Fruit fly (Drosophila melanogaster) whole organism, embryonic: ENCODE results near the gene AcCoAS.
A peak's percentile ranks its signal among the peaks of the same experiment; 100 is the strongest.

Experiments
- Antp ChIP-seq: fragments of 200-800 bp; sonication (Bioruptor generic); optimal IDR thresholded peaks from 3 replicates; lab custom pipeline; 2016; ENCODE audit warnings: missing biosample characterization, missing genetic modification characterization
- Awh ChIP-seq: fragments of 200-800 bp; sonication (Bioruptor generic); IDR thresholded peaks from 2 replicates; pipeline ENCODE4, ENCODE4 v1.3.6; 2022; ENCODE audit warnings: missing biosample characterization, missing genetic modification characterization
- Bgb ChIP-seq: fragments of 200-800 bp; sonication (Bioruptor generic); IDR thresholded peaks from 2 replicates; pipeline ENCODE4 v1.3.6; 2022; ENCODE audit warnings: missing biosample characterization, missing genetic modification characterization; ENCODE audit not compliant: partially characterized antibody
- CG10267 ChIP-seq: fragments of 200-800 bp; sonication (Bioruptor generic); optimal IDR thresholded peaks from 2 replicates; lab custom pipeline; 2018; ENCODE audit warnings: missing biosample characterization, mild to moderate bottlenecking, missing genetic modification characterization, moderate library complexity
- CG12236 ChIP-seq: fragments of 200-800 bp; sonication (Bioruptor generic); optimal IDR thresholded peaks from 2 replicates; lab custom pipeline; 2016; ENCODE audit warnings: missing biosample characterization, missing genetic modification characterization
- CG12659 ChIP-seq: fragments of 200-800 bp; sonication (Bioruptor generic); optimal IDR thresholded peaks from 3 replicates; lab custom pipeline; 2017; ENCODE audit warnings: mild to moderate bottlenecking, missing biosample characterization, missing genetic modification reagents, missing genetic modification characterization
- CG13123 ChIP-seq: fragments of 200-800 bp; sonication (Bioruptor generic); optimal IDR thresholded peaks from 2 replicates; lab custom pipeline; 2016; ENCODE audit warnings: missing biosample characterization, missing genetic modification characterization
- CG13296 ChIP-seq: fragments of 200-800 bp; sonication (Bioruptor generic); optimal IDR thresholded peaks from 3 replicates; lab custom pipeline; 2018; ENCODE audit warnings: missing biosample characterization, mild to moderate bottlenecking, missing genetic modification characterization
- CG13775 ChIP-seq: fragments of 200-800 bp; sonication (Bioruptor generic); optimal IDR thresholded peaks from 3 replicates; lab custom pipeline; 2017; ENCODE audit warnings: missing biosample characterization, mild to moderate bottlenecking, missing genetic modification characterization
- CG13894 ChIP-seq: fragments of 200-800 bp; sonication (Bioruptor generic); optimal IDR thresholded peaks from 3 replicates; lab custom pipeline; 2018; ENCODE audit warnings: missing biosample characterization, mild to moderate bottlenecking, missing genetic modification characterization, moderate library complexity
- CG14441 ChIP-seq: fragments of 200-800 bp; sonication (Bioruptor generic); IDR thresholded peaks from 2 replicates; pipeline ENCODE4 v1.3.6; 2022; ENCODE audit warnings: missing biosample characterization, missing genetic modification characterization
- CG14965 ChIP-seq: fragments of 200-800 bp; sonication (Bioruptor generic); optimal IDR thresholded peaks from 2 replicates; lab custom pipeline; 2016; ENCODE audit warnings: missing biosample characterization, missing genetic modification characterization, borderline replicate concordance
- CG15011 ChIP-seq: fragments of 200-800 bp; sonication (Bioruptor generic); optimal IDR thresholded peaks from 3 replicates; lab custom pipeline; 2018; ENCODE audit warnings: missing biosample characterization, mild to moderate bottlenecking, missing genetic modification characterization
- CG1529 ChIP-seq: fragments of 200-800 bp; sonication (Bioruptor generic); optimal IDR thresholded peaks from 3 replicates; lab custom pipeline; 2018; ENCODE audit warnings: missing biosample characterization, missing genetic modification characterization
- CG16779 ChIP-seq: fragments of 200-800 bp; sonication (Bioruptor generic); IDR thresholded peaks from 2 replicates; pipeline ENCODE4 v1.3.6; 2022; ENCODE audit warnings: missing biosample characterization, missing genetic modification characterization
- CG17568 ChIP-seq: fragments of 200-800 bp; sonication (Bioruptor generic); optimal IDR thresholded peaks from 2 replicates; lab custom pipeline; 2018; ENCODE audit warnings: missing biosample characterization, mild to moderate bottlenecking, missing genetic modification characterization, moderate library complexity
- CG2202 ChIP-seq: fragments of 200-800 bp; sonication (Bioruptor generic); optimal IDR thresholded peaks from 2 replicates; lab custom pipeline; 2018; ENCODE audit warnings: missing biosample characterization, mild to moderate bottlenecking, missing genetic modification characterization
- CG30403 ChIP-seq: fragments of 200-800 bp; sonication (Bioruptor generic); optimal IDR thresholded peaks from 3 replicates; lab custom pipeline; 2016; ENCODE audit warnings: missing biosample characterization, missing genetic modification characterization
- CG31224 ChIP-seq: fragments of 200-800 bp; sonication (Bioruptor generic); IDR thresholded peaks from 2 replicates; pipeline ENCODE4 v1.3.6; 2022; ENCODE audit warnings: missing biosample characterization, missing genetic modification characterization
- CG31365 ChIP-seq: fragments of 200-800 bp; sonication (Bioruptor generic); optimal IDR thresholded peaks from 2 replicates; lab custom pipeline; 2018; ENCODE audit warnings: missing biosample characterization, mild to moderate bottlenecking, missing genetic modification characterization
- CG4424 ChIP-seq: fragments of 200-800 bp; sonication (Bioruptor generic); optimal IDR thresholded peaks from 3 replicates; lab custom pipeline; 2016; ENCODE audit warnings: missing biosample characterization, missing genetic modification characterization
- CG8089 ChIP-seq: fragments of 200-800 bp; sonication (Bioruptor generic); optimal IDR thresholded peaks from 3 replicates; lab custom pipeline; 2016; ENCODE audit warnings: missing biosample characterization, missing genetic modification characterization
- CG8388 ChIP-seq: fragments of 200-800 bp; sonication (Bioruptor generic); optimal IDR thresholded peaks from 2 replicates; lab custom pipeline; 2019; ENCODE audit warnings: missing biosample characterization, mild to moderate bottlenecking, missing genetic modification characterization, moderate library complexity
- ERR ChIP-seq: fragments of 200-800 bp; sonication (Bioruptor generic); optimal IDR thresholded peaks from 2 replicates; lab custom pipeline; 2016; ENCODE audit warnings: missing biosample characterization, missing genetic modification characterization
- H15 ChIP-seq: fragments of 200-800 bp; sonication (Bioruptor generic); IDR thresholded peaks from 3 replicates; pipeline ENCODE4 v1.3.6; 2022; ENCODE audit warnings: missing biosample characterization, missing genetic modification characterization
- Hr3 ChIP-seq: fragments of 200-800 bp; sonication (Bioruptor generic); optimal IDR thresholded peaks from 3 replicates; lab custom pipeline; 2016; ENCODE audit warnings: missing biosample characterization, missing genetic modification characterization
- Nf-YC ChIP-seq: fragments of 200-800 bp; optimal IDR thresholded peaks from 3 replicates; lab custom pipeline; 2019; ENCODE audit warnings: missing biosample characterization, mild to moderate bottlenecking, missing genetic modification characterization, moderate library complexity
- Side ChIP-seq: fragments of 200-800 bp; sonication (Bioruptor generic); optimal IDR thresholded peaks from 2 replicates; lab custom pipeline; 2016; ENCODE audit warnings: missing biosample characterization, missing genetic modification characterization
- abd-A ChIP-seq: fragments of 200-800 bp; sonication (Bioruptor generic); optimal IDR thresholded peaks from 3 replicates; lab custom pipeline; 2019; ENCODE audit warnings: missing biosample characterization, mild to moderate bottlenecking, missing genetic modification characterization, moderate library complexity
- amos ChIP-seq: fragments of 200-800 bp; sonication (Bioruptor generic); IDR thresholded peaks from 2 replicates; pipeline ENCODE4 v1.3.6; 2022; ENCODE audit warnings: missing biosample characterization, missing genetic modification characterization; ENCODE audit not compliant: partially characterized antibody
- ap ChIP-seq: fragments of 200-800 bp; sonication (Bioruptor generic); IDR thresholded peaks from 2 replicates; pipeline ENCODE4 v1.3.6; 2022; ENCODE audit warnings: missing biosample characterization, missing genetic modification characterization
- bab2 ChIP-seq: fragments of 200-800 bp; sonication (Bioruptor generic); optimal IDR thresholded peaks from 2 replicates; lab custom pipeline; 2016; ENCODE audit warnings: missing biosample characterization, missing genetic modification characterization
- chif ChIP-seq, 2 experiments: fragments of 200-800 bp; sonication (Bioruptor generic); optimal IDR thresholded peaks; 3 replicates each; lab custom pipeline; 2016; ENCODE audit warnings: missing biosample characterization in 2 of 2, missing genetic modification characterization in 2 of 2
- ci ChIP-seq: fragments of 200-800 bp; sonication (Bioruptor generic); IDR thresholded peaks from 3 replicates; pipeline ENCODE4 v1.3.6; 2022; ENCODE audit warnings: missing biosample characterization, missing genetic modification characterization
- dmrt11E ChIP-seq: fragments of 200-800 bp; sonication (Bioruptor generic); optimal IDR thresholded peaks from 3 replicates; lab custom pipeline; 2018; ENCODE audit warnings: missing biosample characterization, mild to moderate bottlenecking, missing genetic modification characterization, moderate library complexity
- exex ChIP-seq: fragments of 200-800 bp; sonication (Bioruptor generic); optimal IDR thresholded peaks from 4 replicates; lab custom pipeline; 2018; ENCODE audit warnings: missing biosample characterization, mild to moderate bottlenecking, missing genetic modification characterization, moderate library complexity
- eyg ChIP-seq: fragments of 200-800 bp; sonication (Bioruptor generic); optimal IDR thresholded peaks from 3 replicates; lab custom pipeline; 2016; ENCODE audit warnings: missing biosample characterization, missing genetic modification characterization
- fd102C ChIP-seq: fragments of 200-800 bp; sonication (Bioruptor generic); optimal IDR thresholded peaks from 2 replicates; lab custom pipeline; 2018; ENCODE audit warnings: missing biosample characterization, mild to moderate bottlenecking, missing genetic modification characterization, moderate library complexity
- ftz-f1 ChIP-seq: fragments of 200-800 bp; sonication (Bioruptor generic); optimal IDR thresholded peaks from 2 replicates; lab custom pipeline; 2016; ENCODE audit warnings: missing biosample characterization, missing genetic modification characterization
- fu2 ChIP-seq: fragments of 200-800 bp; sonication (Bioruptor generic); optimal IDR thresholded peaks from 2 replicates; lab custom pipeline; 2016; ENCODE audit warnings: missing biosample characterization, missing genetic modification characterization
- h ChIP-seq: fragments of >200 bp; optimal IDR thresholded peaks from 2 replicates; lab custom pipeline; 2017
- knrl ChIP-seq: fragments of 200-800 bp; sonication (Bioruptor generic); IDR thresholded peaks from 3 replicates; pipeline ENCODE4 v1.3.6; 2022; ENCODE audit warnings: missing biosample characterization, missing genetic modification characterization; ENCODE audit not compliant: partially characterized antibody
- lbe ChIP-seq: fragments of 200-800 bp; sonication (Bioruptor generic); optimal IDR thresholded peaks from 2 replicates; lab custom pipeline; 2016; ENCODE audit warnings: missing biosample characterization, mild to moderate bottlenecking, missing genetic modification characterization
- lilli ChIP-seq: fragments of 200-800 bp; sonication (Bioruptor generic); optimal IDR thresholded peaks from 3 replicates; lab custom pipeline; 2016; ENCODE audit warnings: missing biosample characterization, missing genetic modification characterization
- lmd ChIP-seq: fragments of 200-800 bp; sonication (Bioruptor generic); IDR thresholded peaks from 2 replicates; pipeline ENCODE4 v1.3.6; 2022; ENCODE audit warnings: missing biosample characterization, missing genetic modification characterization
- mirr ChIP-seq: fragments of 200-800 bp; sonication (Bioruptor generic); optimal IDR thresholded peaks from 3 replicates; lab custom pipeline; 2018; ENCODE audit warnings: missing biosample characterization, mild to moderate bottlenecking, missing genetic modification characterization
- pb ChIP-seq: fragments of 200-800 bp; sonication (Bioruptor generic); optimal IDR thresholded peaks from 3 replicates; lab custom pipeline; 2016; ENCODE audit warnings: missing biosample characterization, missing genetic modification characterization
- phol ChIP-seq: fragments of 200-800 bp; sonication (Bioruptor generic); optimal IDR thresholded peaks from 3 replicates; lab custom pipeline; 2018; ENCODE audit warnings: missing biosample characterization, mild to moderate bottlenecking, missing genetic modification characterization, moderate library complexity
- slou ChIP-seq: fragments of 200-800 bp; sonication (Bioruptor generic); optimal IDR thresholded peaks from 3 replicates; lab custom pipeline; 2016; ENCODE audit warnings: missing biosample characterization, missing genetic modification characterization
- vfl ChIP-seq: fragments of 200-800 bp; sonication (Bioruptor generic); optimal IDR thresholded peaks from 2 replicates; lab custom pipeline; 2016; ENCODE audit warnings: missing biosample characterization, missing genetic modification characterization

AcCoAS gene

DNA sequence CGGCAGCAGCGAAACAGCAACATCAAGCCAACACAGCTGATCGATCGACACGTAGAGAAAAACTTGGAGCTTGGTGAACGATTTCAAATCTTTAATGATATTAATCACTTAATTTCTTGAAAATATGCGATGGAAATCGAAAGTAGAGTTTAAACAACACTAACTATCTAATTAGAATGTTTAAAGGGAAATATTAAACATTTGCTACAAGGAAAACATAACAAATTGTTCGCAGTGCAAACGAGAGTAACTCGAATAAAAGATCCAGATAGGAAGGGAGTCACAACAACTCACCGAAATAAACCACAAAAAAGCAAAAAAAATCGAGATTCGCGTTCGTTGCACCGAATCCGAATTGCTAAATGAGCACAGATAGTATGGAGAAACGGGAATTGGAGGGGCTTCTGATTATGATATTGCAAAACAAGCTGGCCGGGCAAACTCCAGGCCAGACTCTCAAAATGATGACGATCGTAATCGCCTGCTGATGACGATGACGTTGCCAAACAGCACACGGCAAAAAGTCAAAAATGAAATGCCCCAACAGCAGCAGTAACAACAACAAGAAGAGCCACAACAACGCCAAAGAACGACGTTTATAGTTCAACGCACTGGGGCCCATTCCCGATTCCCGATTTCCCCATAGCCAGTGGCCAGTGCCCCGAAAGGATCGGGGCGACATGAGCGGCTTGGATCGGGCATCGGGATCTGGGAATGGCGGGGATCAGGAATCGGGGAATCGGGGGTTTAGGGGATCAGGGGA lies 26.1 kb downstream of the AcCoAS start:
- peak; percentile 55 for TF ChIP-seq dmrt11E (tag; lab: Kevin White, UChicago)
- TF ChIP-seq CG2202: no peak
- no peak for TF ChIP-seq CG12236 (GFP tag; lab: Kevin White, UChicago)
- no peak for TF ChIP-seq CG1529 (GFP tag; lab: Kevin White, UChicago)
- TF ChIP-seq CG8089 (GFP tag; lab: Kevin White, UChicago): no peak
- no peak for TF ChIP-seq Antp (GFP tag; lab: Kevin White, UChicago)
- no peak for TF ChIP-seq Nf-YC
- peak; percentile 33 for TF ChIP-seq bab2 (GFP tag; lab: Kevin White, UChicago)
- no peak for TF ChIP-seq CG15011 (GFP tag; lab: Kevin White, UChicago)
- peak; percentile 36 to 52 for TF ChIP-seq chif (GFP tag; optimal IDR thresholded peaks at IDR 0.05; lab: Kevin White, UChicago)
- peak; percentile 11 for TF ChIP-seq Hr3 (GFP tag; lab: Kevin White, UChicago)
- no peak for TF ChIP-seq slou
- no peak for TF ChIP-seq CG12659
- peak; percentile 71 for TF ChIP-seq phol (tag; lab: Kevin White, UChicago)
- peak; percentile 42 for TF ChIP-seq CG8388 (GFP tag; lab: Kevin White, UChicago)
- no peak for TF ChIP-seq vfl
- no peak for TF ChIP-seq eyg (GFP tag; lab: Kevin White, UChicago)
- no peak for TF ChIP-seq exex (tag; lab: Kevin White, UChicago)
- no peak for TF ChIP-seq fd102C (GFP tag; lab: Kevin White, UChicago)
- no peak for TF ChIP-seq mirr
- TF ChIP-seq lbe (GFP tag; lab: Kevin White, UChicago): peak; percentile 98
- TF ChIP-seq ERR (GFP tag; lab: Kevin White, UChicago): no peak
- TF ChIP-seq CG13123 (GFP tag; lab: Kevin White, UChicago): no peak
- TF ChIP-seq CG13894 (tag; lab: Kevin White, UChicago): no peak
- no peak for TF ChIP-seq CG17568
- TF ChIP-seq abd-A (tag; lab: Kevin White, UChicago): no peak
- TF ChIP-seq CG13296 (GFP tag; lab: Kevin White, UChicago): no peak
- TF ChIP-seq ftz-f1 (GFP tag; lab: Kevin White, UChicago): no peak
- no peak for TF ChIP-seq CG14441
- no peak for TF ChIP-seq H15
- no peak for TF ChIP-seq Side (GFP tag; lab: Kevin White, UChicago)
- peak; percentile 23 for TF ChIP-seq CG10267 (tag; lab: Kevin White, UChicago)
- peak; percentile 51 for TF ChIP-seq CG30403 (GFP tag; lab: Kevin White, UChicago)
- TF ChIP-seq CG4424 (GFP tag; lab: Kevin White, UChicago): peak; percentile 60
- TF ChIP-seq lmd (GFP tag; lab: Robert Waterston, UW): peak; percentile 13; the same call in 1 of the 2 replicates
- no peak for TF ChIP-seq h
- TF ChIP-seq ap (GFP tag; lab: Robert Waterston, UW): no peak
- TF ChIP-seq CG13775: no peak
- TF ChIP-seq fu2: no peak
- no peak for TF ChIP-seq pb (GFP tag; lab: Kevin White, UChicago)
- no peak for TF ChIP-seq CG14965
- no peak for TF ChIP-seq CG31224
- no peak for TF ChIP-seq CG31365 (tag; lab: Kevin White, UChicago)
- no peak for TF ChIP-seq Bgb
- TF ChIP-seq amos (GFP tag; lab: Robert Waterston, UW): no peak
- TF ChIP-seq Awh (GFP tag; lab: Robert Waterston, UW): 0 out of 2 replicates have a peak, but pooled peaks have one; percentile 47
- no peak for TF ChIP-seq CG16779 (GFP tag; lab: Robert Waterston, UW)
- no peak for TF ChIP-seq ci
- no peak for TF ChIP-seq lilli
- TF ChIP-seq knrl: no peak
